Fruit fly (Drosophila melanogaster): ENCODE data around the gene CG5255.

Gene CG5255

DNA sequence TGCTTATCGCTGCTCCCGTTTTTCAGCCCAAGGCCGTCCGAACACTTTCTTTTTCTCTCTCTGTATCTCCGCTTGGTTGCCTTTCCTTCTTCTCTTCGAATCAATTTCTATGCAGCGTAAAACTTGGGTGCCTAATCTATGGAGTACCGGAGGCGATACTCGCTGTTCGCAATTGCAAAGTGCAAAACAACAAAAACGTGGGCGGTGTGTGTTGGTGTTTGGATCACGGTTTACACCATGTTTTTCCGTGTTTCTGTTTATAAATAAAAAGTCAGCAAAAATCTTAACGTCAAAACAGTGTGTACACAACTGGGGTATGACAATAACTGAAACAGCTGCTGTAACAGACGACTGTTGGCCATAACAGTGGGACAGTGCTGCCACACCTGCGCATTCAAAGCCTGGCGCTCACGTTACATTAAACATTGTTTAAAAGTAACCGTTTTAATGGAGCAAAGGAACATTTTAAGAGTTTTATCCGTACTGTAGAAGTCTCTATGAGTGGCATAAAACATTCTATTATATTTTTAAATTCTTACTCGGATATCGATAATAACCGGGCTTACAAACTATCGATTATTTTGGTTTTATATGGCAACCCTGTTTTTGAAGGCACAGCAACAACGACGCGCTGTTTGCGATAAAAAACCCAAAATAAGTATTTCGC lies 11.5 kb downstream of the CG5255 start, which contains the start of the genes m-cup and Det:
TSS of gene m-cup (minus strand) at position 333 of the 667 bp plus-strand sequence.
TSS of gene Det (plus strand) at position 588 of the 667 bp plus-strand sequence.
- TF ChIP-seq psq (optimal IDR thresholded peaks at IDR 0.05), result no peak
- TF ChIP-seq CG8478 (optimal IDR thresholded peaks at IDR 0.05), result no peak
- TF ChIP-seq Dll (optimal IDR thresholded peaks at IDR 0.05), result no peak
- no peak for TF ChIP-seq usp (GFP tag; optimal IDR thresholded peaks at IDR 0.05)
- no peak for TF ChIP-seq EcR (GFP tag; optimal IDR thresholded peaks at IDR 0.05)
- TF ChIP-seq pan (optimal IDR thresholded peaks at IDR 0.05), result no peak

DNA sequence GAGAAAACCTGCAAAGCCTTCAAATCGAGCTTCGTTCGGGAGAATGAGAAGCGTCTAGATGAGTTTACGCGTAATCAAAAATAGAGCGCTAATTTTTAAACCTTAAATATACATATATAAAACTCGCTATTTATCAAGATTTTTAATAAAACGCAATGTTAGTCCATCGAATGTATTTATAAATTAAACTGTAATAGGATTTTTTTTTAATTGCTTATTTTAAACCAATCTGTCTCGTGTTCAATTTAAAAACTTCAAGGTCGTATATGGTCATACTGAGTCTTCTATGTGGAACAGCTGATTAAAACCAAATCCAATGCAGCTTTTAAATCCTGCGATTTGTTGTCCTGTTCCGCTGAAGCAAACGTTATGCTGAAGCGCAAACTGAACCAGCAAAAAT lies 12.6 kb downstream of the CG5255 start, which contains the start of gene Smug:
TSS of gene Smug (plus strand) at position 301 of the 400 bp plus-strand sequence.
- TF ChIP-seq Dll (optimal IDR thresholded peaks at IDR 0.05) (no peak), pan (optimal IDR thresholded peaks at IDR 0.05) (no peak), usp (GFP tag; optimal IDR thresholded peaks at IDR 0.05) (no peak), CG8478 (optimal IDR thresholded peaks at IDR 0.05) (no peak), EcR (GFP tag; optimal IDR thresholded peaks at IDR 0.05) (no peak), psq (optimal IDR thresholded peaks at IDR 0.05) (no peak)

dm6 chr3R:17151376-17152026 lies 13.8 kb downstream of the CG5255 start, which contains the start of gene CG5292:
Gene CG5292 (plus strand): TSS chr3R:17151861.
- TF ChIP-seq pan (optimal IDR thresholded peaks at IDR 0.05) (no peak), EcR (GFP tag; optimal IDR thresholded peaks at IDR 0.05) (no peak), Dll (optimal IDR thresholded peaks at IDR 0.05) (no peak), CG8478 (optimal IDR thresholded peaks at IDR 0.05) (no peak), usp (GFP tag; optimal IDR thresholded peaks at IDR 0.05) (no peak), psq (optimal IDR thresholded peaks at IDR 0.05) (no peak)

DNA sequence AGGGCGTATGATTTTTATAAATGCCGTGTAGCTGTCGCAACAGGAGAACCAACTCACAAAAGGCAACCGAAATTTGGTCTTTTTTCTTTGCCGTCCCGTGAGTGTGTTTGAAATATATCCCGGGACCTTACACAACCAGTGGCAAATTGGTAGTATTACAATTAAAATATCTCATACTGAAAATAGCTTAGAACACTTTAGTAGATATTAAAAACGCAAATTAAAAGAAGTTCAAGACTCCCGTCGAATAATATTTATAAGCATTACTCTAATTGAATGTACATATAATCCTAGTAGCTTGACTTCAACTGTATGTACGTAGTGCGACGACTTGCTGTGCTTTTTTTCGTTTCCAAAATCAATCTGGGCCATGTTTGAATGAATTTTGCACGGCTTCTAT lies 40.4 kb downstream of the CG5255 start:
- TF ChIP-seq CG8478 (optimal IDR thresholded peaks at IDR 0.05) (no peak), Dll (optimal IDR thresholded peaks at IDR 0.05) (no peak), usp (GFP tag; optimal IDR thresholded peaks at IDR 0.05) (no peak), psq (optimal IDR thresholded peaks at IDR 0.05) (no peak), EcR (GFP tag; optimal IDR thresholded peaks at IDR 0.05) (no peak), pan (optimal IDR thresholded peaks at IDR 0.05) (no peak)

Data from whole organism.